Fruit fly (Drosophila melanogaster) whole organism, embryonic: ENCODE measurements around the gene flw.

Experiments
- Abd-B ChIP-seq: fragments of 200-800 bp; sonication (Bioruptor generic); optimal IDR thresholded peaks from 2 replicates; lab custom pipeline; 2018; ENCODE audit warnings: missing biosample characterization, mild to moderate bottlenecking, missing genetic modification characterization, moderate library complexity
- Aef1 ChIP-seq: fragments of 200-800 bp; sonication (Bioruptor generic); IDR thresholded peaks from 3 replicates; pipeline ENCODE4 v1.3.6; 2022; ENCODE audit warnings: missing biosample characterization, missing genetic modification characterization
- BEAF-32 ChIP-seq: fragments of 200-800 bp; sonication (Bioruptor generic); optimal IDR thresholded peaks from 3 replicates; lab custom pipeline; 2017; ENCODE audit warnings: missing biosample characterization, missing genetic modification characterization, mild to moderate bottlenecking, moderate library complexity, missing genetic modification reagents
- Bgb ChIP-seq: fragments of 200-800 bp; sonication (Bioruptor generic); IDR thresholded peaks from 2 replicates; pipeline ENCODE4 v1.3.6; 2022; ENCODE audit warnings: missing biosample characterization, missing genetic modification characterization; ENCODE audit not compliant: partially characterized antibody
- CG10431 ChIP-seq: fragments of 200-800 bp; sonication (Bioruptor generic); optimal IDR thresholded peaks from 3 replicates; lab custom pipeline; 2018; ENCODE audit warnings: missing biosample characterization, mild to moderate bottlenecking, missing genetic modification characterization
- CG11085 ChIP-seq: fragments of 200-800 bp; sonication (Bioruptor generic); IDR thresholded peaks from 2 replicates; pipeline ENCODE4 v1.3.6; 2022; ENCODE audit warnings: missing biosample characterization, missing genetic modification characterization
- CG11560 ChIP-seq: fragments of 200-800 bp; sonication (Bioruptor generic); IDR thresholded peaks from 3 replicates; pipeline ENCODE4 v1.3.6; 2022; ENCODE audit warnings: missing biosample characterization, missing genetic modification characterization
- CG14860 ChIP-seq: fragments of 200-800 bp; sonication (Bioruptor generic); IDR thresholded peaks from 3 replicates; pipeline ENCODE4 v1.3.6; 2022; ENCODE audit warnings: missing biosample characterization, missing genetic modification characterization; ENCODE audit not compliant: partially characterized antibody
- CG1603 ChIP-seq: fragments of 200-800 bp; sonication (Bioruptor generic); optimal IDR thresholded peaks from 2 replicates; lab custom pipeline; 2019; ENCODE audit warnings: missing biosample characterization, mild to moderate bottlenecking, missing genetic modification characterization, moderate library complexity
- CG16779 ChIP-seq: fragments of 200-800 bp; sonication (Bioruptor generic); IDR thresholded peaks from 2 replicates; pipeline ENCODE4 v1.3.6; 2022; ENCODE audit warnings: missing biosample characterization, missing genetic modification characterization
- CG2116 ChIP-seq: fragments of 200-800 bp; sonication (Bioruptor generic); optimal IDR thresholded peaks from 3 replicates; lab custom pipeline; 2018; ENCODE audit warnings: missing biosample characterization, mild to moderate bottlenecking, missing genetic modification characterization
- CG34224 ChIP-seq: fragments of 200-800 bp; sonication (Bioruptor generic); IDR thresholded peaks from 3 replicates; pipeline ENCODE4 v1.3.6; 2022; ENCODE audit warnings: missing biosample characterization, missing genetic modification characterization; ENCODE audit not compliant: partially characterized antibody
- CG7839 ChIP-seq: fragments of 200-800 bp; sonication (Bioruptor generic); optimal IDR thresholded peaks from 3 replicates; lab custom pipeline; 2018; ENCODE audit warnings: missing biosample characterization, mild to moderate bottlenecking, missing genetic modification characterization, moderate library complexity
- CG7963 ChIP-seq: fragments of 200-800 bp; sonication (Bioruptor generic); IDR thresholded peaks from 3 replicates; pipeline ENCODE4 v1.3.6; 2022; ENCODE audit warnings: missing biosample characterization, missing genetic modification characterization; ENCODE audit not compliant: partially characterized antibody
- CG8944 ChIP-seq: fragments of 200-800 bp; sonication (Bioruptor generic); optimal IDR thresholded peaks from 3 replicates; lab custom pipeline; 2016; ENCODE audit warnings: missing biosample characterization, missing genetic modification characterization
- CG9817 ChIP-seq: fragments of 200-800 bp; sonication (Bioruptor generic); optimal IDR thresholded peaks from 2 replicates; lab custom pipeline; 2018; ENCODE audit warnings: missing biosample characterization, mild to moderate bottlenecking, missing genetic modification characterization, moderate library complexity
- CkIIα-i1 ChIP-seq: fragments of 200-800 bp; sonication (Bioruptor generic); IDR thresholded peaks from 2 replicates; pipeline ENCODE4 v1.3.6; 2022; ENCODE audit warnings: missing biosample characterization, missing genetic modification characterization
- GATAe ChIP-seq: fragments of 200-800 bp; sonication (Bioruptor generic); conservative IDR thresholded peaks from 2 replicates; pipeline ENCODE4 v1.3.6; 2022; ENCODE audit warnings: missing biosample characterization, missing genetic modification characterization
- Opbp ChIP-seq: fragments of 200-800 bp; sonication (Bioruptor generic); IDR thresholded peaks from 3 replicates; pipeline ENCODE4 v1.3.6; 2022; ENCODE audit warnings: missing biosample characterization, missing genetic modification characterization; ENCODE audit not compliant: partially characterized antibody
- Side ChIP-seq: fragments of 200-800 bp; sonication (Bioruptor generic); optimal IDR thresholded peaks from 2 replicates; lab custom pipeline; 2016; ENCODE audit warnings: missing biosample characterization, missing genetic modification characterization
- Tbp ChIP-seq: fragments of >200 bp; optimal IDR thresholded peaks from 2 replicates; lab custom pipeline; 2018; ENCODE audit warnings: missing biosample characterization, missing genetic modification characterization
- Usf ChIP-seq: fragments of 200-800 bp; sonication (Bioruptor generic); optimal IDR thresholded peaks from 2 replicates; lab custom pipeline; 2017; ENCODE audit warnings: missing genotype, missing biosample characterization, missing genetic modification characterization
- ato ChIP-seq: fragments of 200-800 bp; sonication (Bioruptor generic); IDR thresholded peaks from 2 replicates; pipeline ENCODE4 v1.3.6; 2022; ENCODE audit warnings: missing biosample characterization, missing genetic modification characterization; ENCODE audit not compliant: partially characterized antibody
- bbx ChIP-seq: fragments of 200-800 bp; sonication (Bioruptor generic); IDR thresholded peaks from 2 replicates; pipeline ENCODE4 v1.3.6; 2022; ENCODE audit warnings: missing biosample characterization, missing genetic modification characterization; ENCODE audit not compliant: partially characterized antibody
- chinmo ChIP-seq: fragments of 200-800 bp; sonication (Bioruptor generic); IDR thresholded peaks from 4 replicates; pipeline ENCODE4 v1.3.6; 2022; ENCODE audit warnings: missing biosample characterization, missing genetic modification characterization; ENCODE audit not compliant: partially characterized antibody
- da ChIP-seq: fragments of 200-800 bp; sonication (Bioruptor generic); optimal IDR thresholded peaks from 2 replicates; lab custom pipeline; 2016; ENCODE audit warnings: missing biosample characterization, missing genetic modification characterization
- danr ChIP-seq: fragments of 200-800 bp; sonication (Bioruptor generic); IDR thresholded peaks from 2 replicates; pipeline ENCODE4 v1.3.6; 2022; ENCODE audit warnings: missing biosample characterization, missing genetic modification characterization
- dpn ChIP-seq, 2 experiments: fragments of 200-800 bp; sonication (Bioruptor generic); optimal IDR thresholded peaks; 3 replicates each; lab custom pipeline; 2016; ENCODE audit warnings: missing biosample characterization in 2 of 2, missing genetic modification characterization in 2 of 2
- ewg ChIP-seq: fragments of 200-800 bp; sonication (Bioruptor generic); optimal IDR thresholded peaks from 3 replicates; lab custom pipeline; 2017; ENCODE audit warnings: mild to moderate bottlenecking, missing biosample characterization, missing genetic modification reagents, missing genetic modification characterization
- exex ChIP-seq: fragments of 200-800 bp; sonication (Bioruptor generic); optimal IDR thresholded peaks from 4 replicates; lab custom pipeline; 2018; ENCODE audit warnings: missing biosample characterization, mild to moderate bottlenecking, missing genetic modification characterization, moderate library complexity
- fd64A ChIP-seq: fragments of 200-800 bp; sonication (Bioruptor generic); optimal IDR thresholded peaks from 3 replicates; lab custom pipeline; 2018; ENCODE audit warnings: missing biosample characterization, mild to moderate bottlenecking, missing genetic modification characterization
- fu2 ChIP-seq: fragments of 200-800 bp; sonication (Bioruptor generic); optimal IDR thresholded peaks from 2 replicates; lab custom pipeline; 2016; ENCODE audit warnings: missing biosample characterization, missing genetic modification characterization
- h ChIP-seq: fragments of >200 bp; optimal IDR thresholded peaks from 2 replicates; lab custom pipeline; 2017
- hb ChIP-seq: fragments of 200-800 bp; sonication (Bioruptor generic); IDR thresholded peaks from 3 replicates; pipeline ENCODE4 v1.3.6; 2022; ENCODE audit warnings: missing biosample characterization, missing genetic modification characterization; ENCODE audit not compliant: partially characterized antibody
- her ChIP-seq: fragments of 200-800 bp; sonication (Bioruptor generic); optimal IDR thresholded peaks from 2 replicates; lab custom pipeline; 2016; ENCODE audit warnings: missing biosample characterization, missing genetic modification characterization
- jumu ChIP-seq: fragments of 200-800 bp; sonication (Bioruptor generic); optimal IDR thresholded peaks from 3 replicates; lab custom pipeline; 2016; ENCODE audit warnings: missing biosample characterization, missing genetic modification characterization
- lab ChIP-seq: fragments of 200-800 bp; sonication (Bioruptor generic); optimal IDR thresholded peaks from 3 replicates; lab custom pipeline; 2017; ENCODE audit warnings: missing biosample characterization, missing genetic modification characterization, mild to moderate bottlenecking, moderate library complexity, missing genetic modification reagents
- mam ChIP-seq: fragments of 200-800 bp; sonication (Bioruptor generic); optimal IDR thresholded peaks from 3 replicates; lab custom pipeline; 2016; ENCODE audit warnings: missing biosample characterization, missing genetic modification characterization
- nerfin-2 ChIP-seq: fragments of 200-800 bp; sonication (Bioruptor generic); IDR thresholded peaks from 2 replicates; pipeline ENCODE4 v1.3.6; 2022; ENCODE audit warnings: missing biosample characterization, missing genetic modification characterization; ENCODE audit not compliant: partially characterized antibody
- oc ChIP-seq: fragments of 200-800 bp; sonication (Bioruptor generic); optimal IDR thresholded peaks from 2 replicates; lab custom pipeline; 2018; ENCODE audit warnings: missing biosample characterization, mild to moderate bottlenecking, missing genetic modification characterization, moderate library complexity
- salm ChIP-seq: fragments of 200-800 bp; sonication (Bioruptor generic); optimal IDR thresholded peaks from 2 replicates; lab custom pipeline; 2018; ENCODE audit warnings: missing biosample characterization, mild to moderate bottlenecking, missing genetic modification characterization
- sd ChIP-seq: fragments of 200-800 bp; sonication (Bioruptor generic); optimal IDR thresholded peaks from 3 replicates; lab custom pipeline; 2018; ENCODE audit warnings: missing biosample characterization, mild to moderate bottlenecking, missing genetic modification characterization, moderate library complexity
- tap ChIP-seq: fragments of 200-800 bp; optimal IDR thresholded peaks from 3 replicates; lab custom pipeline; 2019; ENCODE audit warnings: missing biosample characterization, mild to moderate bottlenecking, missing genetic modification characterization, moderate library complexity
- tin ChIP-seq: fragments of 200-800 bp; sonication (Bioruptor generic); optimal IDR thresholded peaks from 3 replicates; lab custom pipeline; 2016; ENCODE audit warnings: missing biosample characterization, missing genetic modification characterization
- tio ChIP-seq: fragments of 200-800 bp; sonication (Bioruptor generic); optimal IDR thresholded peaks from 2 replicates; lab custom pipeline; 2017; ENCODE audit warnings: missing biosample characterization, missing genetic modification characterization, inconsistent platforms
- unc-4 ChIP-seq: fragments of 200-800 bp; sonication (Bioruptor generic); IDR thresholded peaks from 2 replicates; pipeline ENCODE4 v1.3.6; 2022; ENCODE audit warnings: missing biosample characterization, missing genetic modification characterization; ENCODE audit not compliant: partially characterized antibody
- zen2 ChIP-seq: fragments of 200-800 bp; sonication (Bioruptor generic); IDR thresholded peaks from 3 replicates; pipeline ENCODE4 v1.3.6; 2022; ENCODE audit warnings: missing biosample characterization, missing genetic modification characterization; ENCODE audit not compliant: partially characterized antibody

The flw gene

dm6 chrX:10375216-10375615 lies 10.5 kb upstream of the flw start, which contains the start of the genes CG32686 and CG2898:
Gene CG32686 (minus strand): TSS chrX:10375316.
Gene CG2898 (plus strand): TSS chrX:10375374.
- TF ChIP-seq Aef1 (GFP tag; lab: Robert Waterston, UW), result no peak
- TF ChIP-seq CG11085 (GFP tag; lab: Robert Waterston, UW), result no peak
- TF ChIP-seq sd (tag; lab: Kevin White, UChicago), result no peak
- TF ChIP-seq Usf (GFP tag; lab: Kevin White, UChicago), result no peak
- no peak for TF ChIP-seq dpn (GFP tag; optimal IDR thresholded peaks at IDR 0.05; lab: Kevin White, UChicago)
- TF ChIP-seq tin (GFP tag; lab: Kevin White, UChicago), result no peak
- no peak for TF ChIP-seq lab
- no peak for TF ChIP-seq mam (GFP tag; lab: Kevin White, UChicago)
- no peak for TF ChIP-seq salm (tag; lab: Kevin White, UChicago)
- TF ChIP-seq ewg (GFP tag; lab: Kevin White, UChicago), result no peak
- TF ChIP-seq CG14860 (GFP tag; lab: Robert Waterston, UW), result no peak
- TF ChIP-seq Tbp (GFP tag; lab: Kevin White, UChicago), result no peak
- TF ChIP-seq zen2 (GFP tag; lab: Robert Waterston, UW), result no peak
- TF ChIP-seq Abd-B (GFP tag; lab: Kevin White, UChicago), result no peak
- no peak for TF ChIP-seq exex (tag; lab: Kevin White, UChicago)
- TF ChIP-seq CG1603 (tag; lab: Kevin White, UChicago), result no peak
- TF ChIP-seq BEAF-32 (GFP tag; lab: Kevin White, UChicago), result no peak
- TF ChIP-seq, all 482 proteins: peak for 0

dm6 chrX:10381252-10381651 lies 4.5 kb upstream of the flw start, which contains the start of gene CG32681:
Gene CG32681 (minus strand): TSS chrX:10381352.
- TF ChIP-seq CkIIα-i1 (GFP tag; lab: Robert Waterston, UW) (no peak), oc (tag; lab: Kevin White, UChicago) (no peak), CG16779 (GFP tag; lab: Robert Waterston, UW) (no peak), CG9817 (tag; lab: Kevin White, UChicago) (no peak), GATAe (GFP tag; lab: Robert Waterston, UW) (no peak), CG10431 (GFP tag; lab: Kevin White, UChicago) (no peak), CG11560 (tag; lab: Robert Waterston, UW) (no peak), tio (GFP tag; lab: Kevin White, UChicago) (no peak), da (GFP tag; lab: Kevin White, UChicago) (no peak), h (no peak), danr (GFP tag; lab: Robert Waterston, UW) (no peak), fd64A (GFP tag; lab: Kevin White, UChicago) (no peak), CG7839 (no peak), jumu (no peak), tap (tag; lab: Kevin White, UChicago) (no peak), Side (GFP tag; lab: Kevin White, UChicago) (no peak)
- TF ChIP-seq, all 482 proteins: peak for 0

- TF ChIP-seq Opbp (GFP tag; lab: Robert Waterston, UW) (peak; percentile 75; the same call in 2 of the 3 replicates), Bgb (GFP tag; lab: Robert Waterston, UW) (peak; percentile 66), CG11560 (tag; lab: Robert Waterston, UW) (peak; percentile 35; the same call in 1 of the 3 replicates), fu2 (GFP tag; lab: Kevin White, UChicago) (no peak), CG7963 (GFP tag; lab: Robert Waterston, UW) (peak; percentile 62; the same call in 1 of the 3 replicates), CG34224 (GFP tag; lab: Robert Waterston, UW) (peak; percentile 68), CG8944 (GFP tag; lab: Kevin White, UChicago) (no peak), CG2116 (GFP tag; lab: Kevin White, UChicago) (peak; percentile 1), nerfin-2 (GFP tag; lab: Robert Waterston, UW) (peak; percentile 60), ato (GFP tag; lab: Robert Waterston, UW) (0 out of 2 replicates have a peak, but pooled peaks have one; percentile 54), her (GFP tag; lab: Kevin White, UChicago) (no peak), unc-4 (GFP tag; lab: Robert Waterston, UW) (peak; percentile 55; the same call in 1 of the 2 replicates), hb (peak; percentile 77), chinmo (GFP tag; lab: Robert Waterston, UW) (peak; percentile 95), bbx (GFP tag; lab: Robert Waterston, UW) (peak; percentile 77)
Measured at dm6 chrX:10384947-10385346, 813 bp upstream of the flw start.
